Fruit fly (Drosophila melanogaster): ENCODE results near the gene CG8564.

DNA sequence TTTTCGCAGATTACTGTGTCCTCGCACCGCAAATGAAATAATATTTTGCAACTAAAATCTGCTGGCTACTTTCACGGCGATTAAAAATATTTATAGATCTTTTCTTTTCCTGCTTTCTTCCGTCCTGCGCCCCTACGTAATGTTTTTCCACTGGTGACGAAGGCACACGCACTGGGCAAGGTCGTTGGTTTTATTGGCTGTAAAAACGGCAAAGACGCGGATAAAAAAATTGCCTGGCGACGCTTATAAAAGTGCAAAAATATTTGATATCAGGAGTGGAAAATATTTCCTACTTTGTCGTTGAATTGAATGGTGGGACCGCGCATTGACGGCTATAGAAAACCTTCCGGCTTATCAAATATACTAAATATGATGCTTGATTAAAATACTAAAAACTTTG is 18.8 kb downstream of the CG8564 start, which contains the start of gene Sh3beta:
- TF ChIP-seq CG10669 (GFP tag; optimal IDR thresholded peaks at IDR 0.05): no peak
- TF ChIP-seq CG32006 (GFP tag; optimal IDR thresholded peaks at IDR 0.05): no peak
